Worm (Caenorhabditis elegans): ENCODE results near the gene F11C7.7.

DNA sequence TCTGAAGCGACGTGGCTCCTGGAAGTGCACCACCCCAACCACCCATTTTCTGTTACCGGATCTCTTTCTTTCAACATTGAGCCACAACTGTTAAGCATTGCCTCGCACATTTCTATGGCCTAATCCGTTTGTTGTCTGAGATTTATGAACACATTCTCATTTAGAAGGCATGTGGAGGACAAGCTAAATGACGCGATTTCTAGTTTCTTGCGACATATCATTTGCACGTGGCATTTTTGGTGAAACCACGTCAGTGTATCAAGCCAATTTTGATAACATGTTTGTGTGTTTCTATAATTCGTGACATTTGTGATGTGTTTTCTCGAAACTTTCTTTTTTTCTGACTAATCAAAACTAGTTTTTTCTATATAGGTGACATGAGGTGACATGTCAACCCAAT, 41.6 kb upstream of the F11C7.7 start:
- TF ChIP-seq nhr-12 (tag; optimal IDR thresholded peaks at IDR 0.05): no peak
- TF ChIP-seq unc-130 (tag; optimal IDR thresholded peaks at IDR 0.05): no peak
- no peak for TF ChIP-seq pqm-1 (tag; optimal IDR thresholded peaks at IDR 0.05)
- TF ChIP-seq blmp-1 (tag; optimal IDR thresholded peaks at IDR 0.05): no peak
- peak; percentile 49 for TF ChIP-seq sox-4 (tag; optimal IDR thresholded peaks at IDR 0.05)
- TF ChIP-seq nhr-76 (tag; optimal IDR thresholded peaks at IDR 0.05): no peak
- TF ChIP-seq fkh-10 (GFP tag; optimal IDR thresholded peaks at IDR 0.05): no peak
- no peak for TF ChIP-seq elt-2 (tag; optimal IDR thresholded peaks at IDR 0.05)
- no peak for TF ChIP-seq aha-1 (tag; optimal IDR thresholded peaks at IDR 0.05)
- no peak for TF ChIP-seq ama-1 (optimal IDR thresholded peaks at IDR 0.05)
- TF ChIP-seq snpc-4 (tag; optimal IDR thresholded peaks at IDR 0.05): no peak
- TF ChIP-seq dsc-1 (tag; optimal IDR thresholded peaks at IDR 0.05): peak; percentile 65
- TF ChIP-seq lir-3 (tag; optimal IDR thresholded peaks at IDR 0.05; ENCODE audit: poor library complexity): no peak

Data from whole organism, L1 larva.